Fruit fly (Drosophila melanogaster) whole organism, embryonic: ENCODE results near the gene CG15742.
A peak's percentile ranks its signal among the peaks of the same experiment; 100 is the strongest.

ENCODE experiments used
- ATbp ChIP-seq: fragments of 200-800 bp; sonication (Bioruptor generic); optimal IDR thresholded peaks from 2 replicates; lab custom pipeline; 2017; ENCODE audit warnings: missing biosample characterization, mild to moderate bottlenecking, missing genetic modification characterization, missing genetic modification reagents
- Atf3 ChIP-seq: fragments of 200-800 bp; sonication (Bioruptor generic); optimal IDR thresholded peaks from 3 replicates; lab custom pipeline; 2016; ENCODE audit warnings: missing biosample characterization, missing genetic modification characterization
- BEAF-32 ChIP-seq: fragments of 200-800 bp; sonication (Bioruptor generic); optimal IDR thresholded peaks from 3 replicates; lab custom pipeline; 2017; ENCODE audit warnings: missing biosample characterization, missing genetic modification characterization, mild to moderate bottlenecking, moderate library complexity, missing genetic modification reagents
- CG13123 ChIP-seq: fragments of 200-800 bp; sonication (Bioruptor generic); optimal IDR thresholded peaks from 2 replicates; lab custom pipeline; 2016; ENCODE audit warnings: missing biosample characterization, missing genetic modification characterization
- CG13624 ChIP-seq: fragments of 200-800 bp; sonication (Bioruptor generic); optimal IDR thresholded peaks from 2 replicates; lab custom pipeline; 2016; ENCODE audit warnings: missing biosample characterization, missing genetic modification characterization
- CG14050 ChIP-seq: fragments of 200-800 bp; sonication (Bioruptor generic); IDR thresholded peaks from 3 replicates; pipeline ENCODE4 v1.3.6; 2022; ENCODE audit warnings: missing biosample characterization, missing genetic modification characterization
- CG14710 ChIP-seq: fragments of 200-800 bp; sonication (Bioruptor generic); optimal IDR thresholded peaks from 3 replicates; lab custom pipeline; 2019; ENCODE audit warnings: missing biosample characterization, mild to moderate bottlenecking, missing genetic modification characterization, moderate library complexity
- CG1529 ChIP-seq: fragments of 200-800 bp; sonication (Bioruptor generic); optimal IDR thresholded peaks from 3 replicates; lab custom pipeline; 2018; ENCODE audit warnings: missing biosample characterization, missing genetic modification characterization
- CG18011 ChIP-seq: fragments of 200-800 bp; sonication (Bioruptor generic); optimal IDR thresholded peaks from 2 replicates; lab custom pipeline; 2017; ENCODE audit warnings: missing biosample characterization, missing genetic modification characterization, mild to moderate bottlenecking, moderate library complexity, missing genotype
- CG18764 ChIP-seq: fragments of 200-800 bp; sonication (Bioruptor generic); optimal IDR thresholded peaks from 3 replicates; lab custom pipeline; 2016; ENCODE audit warnings: missing biosample characterization, missing genetic modification characterization
- CG2129 ChIP-seq: fragments of 200-800 bp; sonication (Bioruptor generic); IDR thresholded peaks from 2 replicates; pipeline ENCODE4 v1.3.6; 2022; ENCODE audit warnings: missing biosample characterization, missing genetic modification characterization; ENCODE audit not compliant: partially characterized antibody
- CG2199 ChIP-seq: fragments of 200-800 bp; sonication (Bioruptor generic); IDR thresholded peaks from 3 replicates; pipeline ENCODE4 v1.3.6; 2022; ENCODE audit warnings: missing biosample characterization, missing genetic modification characterization
- CG31365 ChIP-seq: fragments of 200-800 bp; sonication (Bioruptor generic); optimal IDR thresholded peaks from 2 replicates; lab custom pipeline; 2018; ENCODE audit warnings: missing biosample characterization, mild to moderate bottlenecking, missing genetic modification characterization
- CG33557 ChIP-seq: fragments of 200-800 bp; sonication (Bioruptor generic); optimal IDR thresholded peaks from 2 replicates; lab custom pipeline; 2019; ENCODE audit warnings: missing biosample characterization, mild to moderate bottlenecking, missing genetic modification characterization, moderate library complexity
- CG3726 ChIP-seq: fragments of 200-800 bp; sonication (Bioruptor generic); IDR thresholded peaks from 3 replicates; pipeline ENCODE4, ENCODE4 v1.3.6; 2022; ENCODE audit warnings: missing biosample characterization, missing genetic modification characterization
- CG4360 ChIP-seq: fragments of 200-800 bp; sonication (Bioruptor generic); IDR thresholded peaks from 2 replicates; pipeline ENCODE4 v1.3.6; 2022; ENCODE audit warnings: missing biosample characterization, missing genetic modification characterization
- CG5180 ChIP-seq: fragments of 200-800 bp; sonication (Bioruptor generic); optimal IDR thresholded peaks from 3 replicates; lab custom pipeline; 2017; ENCODE audit warnings: missing biosample characterization, missing genetic modification characterization, mild to moderate bottlenecking, moderate library complexity, missing genetic modification reagents
- CG9437 ChIP-seq: fragments of 200-800 bp; sonication (Bioruptor generic); optimal IDR thresholded peaks from 2 replicates; lab custom pipeline; 2018; ENCODE audit warnings: missing biosample characterization, mild to moderate bottlenecking, missing genetic modification characterization
- CG9797 ChIP-seq: fragments of 200-800 bp; sonication (Bioruptor generic); optimal IDR thresholded peaks from 3 replicates; lab custom pipeline; 2018; ENCODE audit warnings: missing biosample characterization, mild to moderate bottlenecking, missing genetic modification characterization
- Dbx ChIP-seq: fragments of 200-800 bp; sonication (Bioruptor generic); IDR thresholded peaks from 3 replicates; pipeline ENCODE4 v1.3.6; 2022; ENCODE audit warnings: missing biosample characterization, missing genetic modification characterization
- Dek ChIP-seq: fragments of 200-800 bp; sonication (Bioruptor generic); optimal IDR thresholded peaks from 3 replicates; lab custom pipeline; 2019; ENCODE audit warnings: missing biosample characterization, mild to moderate bottlenecking, missing genetic modification characterization, moderate library complexity
- Dll ChIP-seq: fragments of 200-800 bp; sonication (Bioruptor generic); IDR thresholded peaks from 4 replicates; pipeline ENCODE4 v1.3.6; 2022; ENCODE audit warnings: missing biosample characterization, missing genetic modification characterization; ENCODE audit not compliant: partially characterized antibody
- Dp ChIP-seq: fragments of 200-800 bp; sonication (Bioruptor generic); optimal IDR thresholded peaks from 2 replicates; lab custom pipeline; 2018; ENCODE audit warnings: missing biosample characterization, mild to moderate bottlenecking, missing genetic modification characterization, moderate library complexity
- Dref ChIP-seq: fragments of 200-800 bp; sonication (Bioruptor generic); IDR thresholded peaks from 2 replicates; pipeline ENCODE4 v1.3.6; 2022; ENCODE audit warnings: missing biosample characterization, missing genetic modification characterization
- E2f2 ChIP-seq: fragments of 200-800 bp; sonication (Bioruptor generic); IDR thresholded peaks from 2 replicates; pipeline ENCODE4 v1.3.6; 2022; ENCODE audit warnings: missing biosample characterization, missing genetic modification characterization
- GATAe ChIP-seq: fragments of 200-800 bp; sonication (Bioruptor generic); conservative IDR thresholded peaks from 2 replicates; pipeline ENCODE4 v1.3.6; 2022; ENCODE audit warnings: missing biosample characterization, missing genetic modification characterization
- HLH54F ChIP-seq: fragments of 200-800 bp; sonication (Bioruptor generic); optimal IDR thresholded peaks from 3 replicates; lab custom pipeline; 2016; ENCODE audit warnings: missing biosample characterization, missing genetic modification characterization
- Med ChIP-seq: fragments of 200-800 bp; sonication (Bioruptor generic); peaks from one replicate; lab custom pipeline; 2016; ENCODE audit warnings: missing biosample characterization, missing genetic modification characterization, mild to moderate bottlenecking, inconsistent platforms, moderate library complexity
- Pdp1 ChIP-seq, 2 experiments: fragments of 200-800 bp; sonication (Bioruptor generic); optimal IDR thresholded peaks; 3 replicates each; lab custom pipeline; 2016; ENCODE audit warnings: missing biosample characterization in 2 of 2, missing genetic modification characterization in 2 of 2, mild to moderate bottlenecking in 1 of 2, moderate library complexity in 1 of 2
- Side ChIP-seq: fragments of 200-800 bp; sonication (Bioruptor generic); optimal IDR thresholded peaks from 2 replicates; lab custom pipeline; 2016; ENCODE audit warnings: missing biosample characterization, missing genetic modification characterization
- Stat92E ChIP-seq, 3 experiments: fragments of >200 bp in 2 of 3; fragments of 200-800 bp in 1 of 3; sonication (Bioruptor generic) in 1 of 3; optimal IDR thresholded peaks; 2 replicates each; lab custom pipeline; 2017 to 2019; ENCODE audit warnings: missing biosample characterization in 3 of 3, missing genetic modification characterization in 3 of 3, mild to moderate bottlenecking in 1 of 3, moderate library complexity in 1 of 3
- TFAM ChIP-seq: fragments of 200-800 bp; sonication (Bioruptor generic); optimal IDR thresholded peaks from 2 replicates; lab custom pipeline; 2017; ENCODE audit warnings: missing biosample characterization, missing genetic modification characterization, inconsistent platforms
- Trl ChIP-seq, 3 experiments: fragments of >200 bp in 2 of 3; fragments of 200-800 bp in 1 of 3; sonication (Bioruptor generic) in 1 of 3; optimal IDR thresholded peaks; 2 replicates in 1 of 3; 3 replicates in 2 of 3; lab custom pipeline; 2016 to 2017; ENCODE audit warnings: missing biosample characterization in 1 of 3, missing genetic modification characterization in 1 of 3
- bcd ChIP-seq: fragments of 200-800 bp; sonication (Bioruptor generic); optimal IDR thresholded peaks from 2 replicates; lab custom pipeline; 2017; ENCODE audit warnings: missing biosample characterization, mild to moderate bottlenecking, missing genetic modification characterization
- btn ChIP-seq: fragments of 200-800 bp; sonication (Bioruptor generic); optimal IDR thresholded peaks from 2 replicates; lab custom pipeline; 2016; ENCODE audit warnings: missing biosample characterization, missing genetic modification characterization
- cwo ChIP-seq: fragments of 200-800 bp; sonication (Bioruptor generic); optimal IDR thresholded peaks from 3 replicates; lab custom pipeline; 2017; ENCODE audit warnings: missing biosample characterization, missing genetic modification characterization, mild to moderate bottlenecking, moderate library complexity, missing genetic modification reagents
- dmrt99B ChIP-seq: fragments of 200-800 bp; sonication (Bioruptor generic); optimal IDR thresholded peaks from 2 replicates; lab custom pipeline; 2018; ENCODE audit warnings: missing biosample characterization, mild to moderate bottlenecking, missing genetic modification characterization, moderate library complexity
- gfzf ChIP-seq: fragments of 200-800 bp; sonication (Bioruptor generic); optimal IDR thresholded peaks from 2 replicates; lab custom pipeline; 2016; ENCODE audit warnings: missing biosample characterization, mild to moderate bottlenecking, missing genetic modification characterization, moderate library complexity
- gt ChIP-seq: fragments of 200-800 bp; sonication (Bioruptor generic); IDR thresholded peaks from 2 replicates; pipeline ENCODE4 v1.3.6; 2022; ENCODE audit warnings: missing biosample characterization, missing genetic modification characterization
- jing ChIP-seq: fragments of 200-800 bp; sonication (Bioruptor generic); optimal IDR thresholded peaks from 2 replicates; lab custom pipeline; 2018; ENCODE audit warnings: missing biosample characterization, mild to moderate bottlenecking, missing genetic modification characterization
- odd ChIP-seq: fragments of 200-800 bp; sonication (Bioruptor generic); optimal IDR thresholded peaks from 2 replicates; lab custom pipeline; 2017; ENCODE audit warnings: missing biosample characterization, mild to moderate bottlenecking, missing genetic modification characterization
- pzg ChIP-seq: fragments of 200-800 bp; sonication (Bioruptor generic); optimal IDR thresholded peaks from 3 replicates; lab custom pipeline; 2018; ENCODE audit warnings: missing biosample characterization, mild to moderate bottlenecking, missing genetic modification characterization, moderate library complexity
- sc ChIP-seq, 3 experiments: fragments of >200 bp in 2 of 3; fragments of 200-800 bp in 1 of 3; sonication (Bioruptor generic) in 1 of 3; optimal IDR thresholded peaks; 2 replicates in 2 of 3; 3 replicates in 1 of 3; lab custom pipeline; 2017; ENCODE audit warnings: mild to moderate bottlenecking in 1 of 3, missing biosample characterization in 1 of 3, missing genetic modification characterization in 1 of 3, missing genetic modification reagents in 1 of 3
- so ChIP-seq: fragments of 200-800 bp; sonication (Bioruptor generic); IDR thresholded peaks from 3 replicates; pipeline ENCODE4 v1.3.6; 2022; ENCODE audit warnings: missing biosample characterization, missing genetic modification characterization
- sqz ChIP-seq: fragments of 200-800 bp; sonication (Bioruptor generic); optimal IDR thresholded peaks from 3 replicates; lab custom pipeline; 2018; ENCODE audit warnings: missing biosample characterization, mild to moderate bottlenecking, missing genetic modification characterization
- tio ChIP-seq: fragments of 200-800 bp; sonication (Bioruptor generic); optimal IDR thresholded peaks from 2 replicates; lab custom pipeline; 2017; ENCODE audit warnings: missing biosample characterization, missing genetic modification characterization, inconsistent platforms
- twi ChIP-seq: fragments of 200-800 bp; optimal IDR thresholded peaks from 2 replicates; lab custom pipeline; 2019; ENCODE audit warnings: missing biosample characterization, mild to moderate bottlenecking, missing genetic modification characterization, moderate library complexity
- tx ChIP-seq: fragments of 200-800 bp; sonication (Bioruptor generic); optimal IDR thresholded peaks from 2 replicates; lab custom pipeline; 2016; ENCODE audit warnings: missing biosample characterization, missing genetic modification characterization

Gene CG15742

DNA sequence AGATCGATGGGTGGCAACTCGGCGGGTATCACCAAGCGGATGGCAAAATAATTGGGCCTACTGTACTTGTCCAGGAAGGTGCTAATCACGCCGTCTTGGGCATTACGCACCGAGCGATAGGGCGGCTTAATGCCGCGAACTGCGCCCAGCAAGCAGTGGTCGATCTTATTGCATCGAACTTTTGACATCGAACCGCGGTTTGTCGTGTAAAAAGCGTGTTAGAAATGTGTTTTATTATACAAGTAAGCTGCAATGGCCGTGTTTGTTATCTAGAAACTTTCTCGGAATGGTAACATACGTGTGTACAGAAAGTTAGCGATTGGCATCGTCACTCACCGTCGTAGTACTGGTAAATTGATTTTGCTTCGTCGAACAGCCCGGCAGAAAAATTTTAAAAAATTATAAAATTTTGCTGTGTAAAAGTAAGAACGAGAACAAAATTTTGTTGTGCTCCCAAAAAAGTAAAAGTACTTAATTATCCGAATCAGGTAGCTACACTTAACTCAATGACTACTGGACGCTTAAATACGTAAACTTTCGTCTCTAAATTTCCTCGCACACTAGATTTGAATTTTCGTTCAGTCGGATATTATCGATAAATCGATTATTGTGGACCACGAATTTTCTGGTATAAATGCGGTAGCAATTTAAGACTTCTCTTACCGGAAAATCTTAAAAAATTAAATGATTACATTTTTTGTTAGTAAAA lies at the start of gene CG15742, which contains the start of gene mew:
Gene CG15742 (minus strand): TSS at position 448 of the 709 bp plus-strand sequence.
Gene mew (minus strand): TSS at position 443 of the 709 bp plus-strand sequence.
- TF ChIP-seq cwo, result peak; percentile 47
- peak in 1 of 3 experiments; percentile 7 for TF ChIP-seq Stat92E (GFP tag; optimal IDR thresholded peaks at IDR 0.05; lab: Kevin White, UChicago)
- no peak for TF ChIP-seq jing (GFP tag; lab: Kevin White, UChicago)
- peak; percentile 81 for TF ChIP-seq CG31365 (tag; lab: Kevin White, UChicago)
- no peak for TF ChIP-seq gt
- no peak for TF ChIP-seq so (GFP tag; lab: Robert Waterston, UW)
- 0 out of 3 replicates have a peak, but pooled peaks have one; percentile 13 for TF ChIP-seq CG2199 (GFP tag; lab: Robert Waterston, UW)
- no peak for TF ChIP-seq CG14710 (tag; lab: Kevin White, UChicago)
- TF ChIP-seq bcd (GFP tag; lab: Kevin White, UChicago), result no peak
- no peak for TF ChIP-seq sc (optimal IDR thresholded peaks at IDR 0.05; lab: Kevin White, UChicago)
- TF ChIP-seq sc (GFP tag; optimal IDR thresholded peaks at IDR 0.05; lab: Kevin White, UChicago), result no peak
- no peak for TF ChIP-seq Dek (tag; lab: Kevin White, UChicago)
- TF ChIP-seq Dp (GFP tag; lab: Kevin White, UChicago), result peak; percentile 69
- no peak for TF ChIP-seq ATbp
- TF ChIP-seq CG5180 (GFP tag; lab: Kevin White, UChicago), result peak; percentile 97
- peak; percentile 75 for TF ChIP-seq E2f2
- peak in 1 of 2 experiments; percentile 14 for TF ChIP-seq Pdp1 (GFP tag; optimal IDR thresholded peaks at IDR 0.05; lab: Kevin White, UChicago)
- TF ChIP-seq Dbx, result no peak
- no peak for TF ChIP-seq CG3726 (GFP tag; lab: Robert Waterston, UW)
- peak; percentile 35 for TF ChIP-seq gfzf (GFP tag; lab: Kevin White, UChicago)
- TF ChIP-seq GATAe (GFP tag; lab: Robert Waterston, UW), result no peak
- peak; percentile 50 for TF ChIP-seq Med (GFP tag; lab: Kevin White, UChicago)
- no peak for TF ChIP-seq CG14050 (GFP tag; lab: Robert Waterston, UW)
- TF ChIP-seq BEAF-32, result peak; percentile 24
- peak; percentile 10 for TF ChIP-seq CG9797 (GFP tag; lab: Kevin White, UChicago)
- no peak for TF ChIP-seq tio (GFP tag; lab: Kevin White, UChicago)
- no peak for TF ChIP-seq twi
- peak; percentile 55 for TF ChIP-seq Dref (GFP tag; lab: Robert Waterston, UW)
- TF ChIP-seq CG18011 (GFP tag; lab: Kevin White, UChicago), result peak; percentile 83
- TF ChIP-seq Dll (GFP tag; lab: Robert Waterston, UW), result peak; percentile 43; the same call in 2 of the 4 replicates
- peak; percentile 6 for TF ChIP-seq pzg (GFP tag; lab: Kevin White, UChicago)

DNA sequence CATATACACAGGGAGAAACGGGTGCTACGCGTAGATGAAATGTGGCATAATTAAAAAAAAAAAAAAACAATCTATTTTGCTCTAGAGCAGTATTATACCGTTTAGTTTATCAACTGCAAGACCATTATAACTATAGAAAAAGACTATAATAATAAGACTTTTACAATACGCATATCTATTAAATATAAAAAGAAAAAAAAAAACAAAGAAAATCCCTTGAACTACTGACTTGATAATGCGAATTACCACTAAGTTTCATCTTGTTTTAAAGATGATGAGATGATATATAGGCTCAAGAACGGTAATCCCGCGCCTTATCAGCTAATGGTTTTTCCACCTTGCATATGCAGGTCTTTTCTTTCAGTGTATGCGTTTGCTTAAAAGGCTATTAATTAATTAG lies 48.9 kb upstream of the CG15742 start:
- TF ChIP-seq dmrt99B (tag; lab: Kevin White, UChicago) (peak; percentile 57), tx (GFP tag; lab: Kevin White, UChicago) (no peak), btn (no peak), CG1529 (GFP tag; lab: Kevin White, UChicago) (no peak), Side (GFP tag; lab: Kevin White, UChicago) (no peak), CG13123 (no peak), HLH54F (GFP tag; lab: Kevin White, UChicago) (no peak), CG13624 (GFP tag; lab: Kevin White, UChicago) (no peak), CG9437 (GFP tag; lab: Kevin White, UChicago) (peak; percentile 43), odd (GFP tag; lab: Kevin White, UChicago) (no peak), CG33557 (GFP tag; lab: Kevin White, UChicago) (no peak), Atf3 (GFP tag; lab: Kevin White, UChicago) (no peak), Trl (optimal IDR thresholded peaks at IDR 0.05; lab: Kevin White, UChicago) (no peak), Trl (GFP tag; optimal IDR thresholded peaks at IDR 0.05; lab: Kevin White, UChicago) (no peak), CG4360 (no peak), TFAM (no peak), sqz (GFP tag; lab: Kevin White, UChicago) (no peak), CG18764 (GFP tag; lab: Kevin White, UChicago) (no peak), CG2129 (GFP tag; lab: Robert Waterston, UW) (no peak)
